Fruit fly (Drosophila melanogaster): ENCODE results near the gene fred.

dm6 chr2L:3933674-3934073 is 57.8 kb downstream of the fred start:
- TF ChIP-seq EcR (GFP tag; optimal IDR thresholded peaks at IDR 0.05) (no peak), CG8478 (optimal IDR thresholded peaks at IDR 0.05) (no peak), Dll (optimal IDR thresholded peaks at IDR 0.05) (no peak)
